Worm (Caenorhabditis elegans) whole organism, L4/young adult: ENCODE data around the gene spp-27.

ENCODE experiments used
- W03F9.2 ChIP-seq: fragments of 150-350 bp; optimal IDR thresholded peaks from 2 replicates; lab custom pipeline; 2014; ENCODE audit warnings: missing biosample characterization, missing genetic modification characterization
- him-1 ChIP-seq: sonication (generic microtip); optimal IDR thresholded peaks from 2 replicates; lab custom pipeline; 2016; ENCODE audit warnings: missing genotype, missing genetic modification reagents, missing genetic modification characterization, missing compliant biosample characterization

DNA sequence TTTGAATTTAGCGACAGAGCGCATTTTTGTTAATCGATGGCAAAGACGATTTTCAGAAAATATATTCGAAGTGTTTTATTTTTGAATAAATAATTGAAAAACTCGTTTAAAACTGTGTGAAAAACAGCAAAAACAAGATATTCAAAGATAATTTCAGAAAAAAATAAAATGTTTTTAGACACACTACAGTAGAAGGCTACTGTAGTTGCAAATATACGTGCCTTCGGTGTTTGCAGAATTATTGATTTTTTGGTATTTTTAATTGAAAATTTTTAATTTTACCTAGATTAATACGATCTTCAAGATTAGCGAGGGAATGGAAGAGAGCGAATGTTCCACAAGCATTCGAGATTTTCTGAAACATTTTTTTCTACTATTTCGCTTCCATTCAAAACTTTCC, 46.3 kb downstream of the spp-27 start:
- no peak for TF ChIP-seq W03F9.2 (tag; lab: Kevin White, UChicago)
- no peak for TF ChIP-seq him-1
